Worm (Caenorhabditis elegans) whole organism, L1 larva: Measurements from ENCODE around the gene W04D2.4.

Experiments
- blmp-1 ChIP-seq: fragments of 150-350 bp; optimal IDR thresholded peaks from 2 replicates; lab custom pipeline; 2014; ENCODE audit warnings: missing biosample characterization, missing genetic modification characterization
- ceh-82 ChIP-seq, 3 experiments: fragments of 150-350 bp in 1 of 3; sonication (generic microtip) in 2 of 3; optimal IDR thresholded peaks; 2 replicates each; lab custom pipeline; 2014 to 2017; ENCODE audit warnings: missing biosample characterization in 3 of 3, missing genetic modification characterization in 3 of 3
- elt-3 ChIP-seq, 6 experiments: fragments of 150-350 bp in 1 of 6; sonication (generic microtip); optimal IDR thresholded peaks; 2 replicates each; lab custom pipeline; 2017 to 2018; ENCODE audit warnings: missing biosample characterization in 6 of 6, missing genetic modification characterization in 6 of 6, inconsistent platforms in 1 of 6
- mdl-1 ChIP-seq, 2 experiments: fragments of 150-350 bp; optimal IDR thresholded peaks; 2 replicates each; lab custom pipeline; 2014 to 2017; ENCODE audit warnings: missing biosample characterization in 2 of 2, missing genetic modification characterization in 2 of 2, inconsistent platforms in 1 of 2
- nhr-12 ChIP-seq: sonication (generic microtip); optimal IDR thresholded peaks from 2 replicates; lab custom pipeline; 2017; ENCODE audit warnings: missing biosample characterization, missing genetic modification characterization
- nhr-237 ChIP-seq: fragments of 150-350 bp; optimal IDR thresholded peaks from 2 replicates; lab custom pipeline; 2014; ENCODE audit warnings: missing biosample characterization, missing genetic modification characterization
- nhr-90 ChIP-seq: sonication (generic microtip); optimal IDR thresholded peaks from 2 replicates; lab custom pipeline; 2016; ENCODE audit warnings: mild to moderate bottlenecking, missing genetic modification characterization, missing compliant biosample characterization; ENCODE audit not compliant: poor library complexity
- snpc-4 ChIP-seq: fragments of 150-350 bp; optimal IDR thresholded peaks from 2 replicates; lab custom pipeline; 2014; ENCODE audit warnings: missing biosample characterization, missing genetic modification characterization
- unc-30 ChIP-seq: sonication (generic microtip); optimal IDR thresholded peaks from 2 replicates; lab custom pipeline; 2017; ENCODE audit warnings: missing biosample characterization, missing genetic modification characterization
- ztf-11 ChIP-seq, 2 experiments: sonication (generic microtip); optimal IDR thresholded peaks; 2 replicates each; lab custom pipeline; 2016 to 2017; ENCODE audit warnings: missing genetic modification characterization in 2 of 2, missing biosample characterization in 1 of 2, missing compliant biosample characterization in 1 of 2

ce11 chrV:12478111-12478510, 19.4 kb downstream of the W04D2.4 start, which contains the start of gene atn-1:
- TF ChIP-seq mdl-1 (tag; optimal IDR thresholded peaks at IDR 0.05; lab: Kevin White, UChicago) (no peak), snpc-4 (tag; lab: Kevin White, UChicago) (no peak), ceh-82 (tag; optimal IDR thresholded peaks at IDR 0.05; lab: Kevin White, UChicago) (no peak), nhr-237 (no peak), elt-3 (tag; optimal IDR thresholded peaks at IDR 0.05; lab: Kevin White, UChicago) (no peak), nhr-90 (tag; lab: Kevin White, UChicago) (no peak), nhr-12 (tag; lab: Kevin White, UChicago) (no peak), blmp-1 (tag; lab: Kevin White, UChicago) (no peak), unc-30 (tag; lab: Kevin White, UChicago) (no peak), ztf-11 (tag; optimal IDR thresholded peaks at IDR 0.05; lab: Kevin White, UChicago) (no peak)
